Worm (Caenorhabditis elegans) whole organism, L3 larva: ENCODE results near the gene sru-26.

Experiments
- R02D3.7 ChIP-seq: fragments of 150-350 bp; optimal IDR thresholded peaks from 2 replicates; lab custom pipeline; 2014; ENCODE audit warnings: missing biosample characterization, missing genetic modification characterization
- ZK546.5 ChIP-seq: sonication (generic microtip); optimal IDR thresholded peaks from 2 replicates; lab custom pipeline; 2017; ENCODE audit warnings: missing biosample characterization, missing genetic modification characterization
- aly-2 ChIP-seq: fragments of 150-350 bp; optimal IDR thresholded peaks from 2 replicates; lab custom pipeline; 2014; ENCODE audit warnings: missing biosample characterization, missing genetic modification characterization
- ama-1 ChIP-seq: fragments of 150-350 bp; optimal IDR thresholded peaks from 2 replicates; lab custom pipeline; 2018
- ceh-28 ChIP-seq: fragments of 150-350 bp; optimal IDR thresholded peaks from 2 replicates; lab custom pipeline; 2014; ENCODE audit warnings: missing biosample characterization, missing genetic modification reagents, missing genetic modification characterization
- ceh-82 ChIP-seq: fragments of 150-350 bp; optimal IDR thresholded peaks from 2 replicates; lab custom pipeline; 2014; ENCODE audit warnings: missing biosample characterization, missing genetic modification characterization
- ceh-9 ChIP-seq: sonication (generic microtip); optimal IDR thresholded peaks from 2 replicates; lab custom pipeline; 2018; ENCODE audit warnings: missing biosample characterization, missing genetic modification characterization
- egl-27 ChIP-seq: sonication (generic microtip); optimal IDR thresholded peaks from 4 replicates; lab custom pipeline; 2017; ENCODE audit warnings: missing biosample characterization, missing genetic modification reagents, missing genetic modification characterization
- elt-1 ChIP-seq: fragments of 150-350 bp; optimal IDR thresholded peaks from 2 replicates; lab custom pipeline; 2014; ENCODE audit warnings: missing biosample characterization, missing genetic modification characterization
- elt-2 ChIP-seq: sonication (generic microtip); optimal IDR thresholded peaks from 2 replicates; lab custom pipeline; 2016; ENCODE audit warnings: missing genetic modification reagents, mild to moderate bottlenecking, missing genetic modification characterization, missing compliant biosample characterization
- elt-3 ChIP-seq, 3 experiments: fragments of 150-350 bp in 1 of 3; sonication (generic microtip) in 2 of 3; optimal IDR thresholded peaks; 2 replicates in 2 of 3; 4 replicates in 1 of 3; lab custom pipeline; 2014 to 2017; ENCODE audit warnings: missing biosample characterization in 3 of 3, missing genetic modification characterization in 3 of 3
- fkh-10 ChIP-seq: sonication (generic microtip); optimal IDR thresholded peaks from 2 replicates; lab custom pipeline; 2017; ENCODE audit warnings: missing biosample characterization, missing genetic modification reagents, missing genetic modification characterization
- fkh-2 ChIP-seq: fragments of 150-350 bp; optimal IDR thresholded peaks from 2 replicates; lab custom pipeline; 2014; ENCODE audit warnings: missing biosample characterization, missing genetic modification reagents, missing genetic modification characterization
- fos-1 ChIP-seq: fragments of 150-350 bp; optimal IDR thresholded peaks from 2 replicates; lab custom pipeline; 2014; ENCODE audit warnings: missing biosample characterization, missing genetic modification characterization
- hmg-11 ChIP-seq: sonication (generic microtip); optimal IDR thresholded peaks from 2 replicates; lab custom pipeline; 2016; ENCODE audit warnings: missing genetic modification characterization, missing compliant biosample characterization
- jun-1 ChIP-seq: fragments of 150-350 bp; optimal IDR thresholded peaks from 2 replicates; lab custom pipeline; 2014; ENCODE audit warnings: missing biosample characterization, missing genetic modification reagents, missing genetic modification characterization
- lin-15B ChIP-seq: fragments of 150-350 bp; optimal IDR thresholded peaks from 2 replicates; lab custom pipeline; 2014; ENCODE audit warnings: missing biosample characterization, missing genetic modification characterization
- lin-39 ChIP-seq: fragments of 150-350 bp; optimal IDR thresholded peaks from 2 replicates; lab custom pipeline; 2018; ENCODE audit warnings: missing biosample characterization, missing genetic modification reagents, missing genetic modification characterization
- lsy-12 ChIP-seq: sonication (generic microtip); optimal IDR thresholded peaks from 2 replicates; lab custom pipeline; 2016; ENCODE audit warnings: mild to moderate bottlenecking, missing genetic modification characterization, missing compliant biosample characterization
- mdl-1 ChIP-seq: fragments of 150-350 bp; optimal IDR thresholded peaks from 2 replicates; lab custom pipeline; 2014; ENCODE audit warnings: missing biosample characterization, missing genetic modification characterization
- nfya-1 ChIP-seq: sonication (generic microtip); optimal IDR thresholded peaks from 2 replicates; lab custom pipeline; 2017; ENCODE audit warnings: missing genetic modification characterization, mild to moderate bottlenecking, missing compliant biosample characterization, antibody characterized with exemption, moderate library complexity; ENCODE audit not compliant: insufficient read depth
- nhr-12 ChIP-seq: fragments of 150-350 bp; optimal IDR thresholded peaks from 2 replicates; lab custom pipeline; 2014; ENCODE audit warnings: missing biosample characterization, missing genetic modification characterization
- nhr-23 ChIP-seq: fragments of 150-350 bp; optimal IDR thresholded peaks from 2 replicates; lab custom pipeline; 2014; ENCODE audit warnings: missing biosample characterization, missing genetic modification reagents, missing genetic modification characterization
- nhr-237 ChIP-seq: fragments of 150-350 bp; optimal IDR thresholded peaks from 2 replicates; lab custom pipeline; 2014; ENCODE audit warnings: missing biosample characterization, missing genetic modification characterization
- nhr-25 ChIP-seq: sonication (generic microtip); optimal IDR thresholded peaks from 2 replicates; lab custom pipeline; 2017; ENCODE audit warnings: missing biosample characterization, missing genetic modification characterization
- nhr-67 ChIP-seq: fragments of 150-350 bp; optimal IDR thresholded peaks from 2 replicates; lab custom pipeline; 2014; ENCODE audit warnings: missing biosample characterization, missing genetic modification characterization
- nhr-76 ChIP-seq: fragments of 150-350 bp; sonication (generic microtip); optimal IDR thresholded peaks from 5 replicates; lab custom pipeline; 2014; ENCODE audit warnings: missing biosample characterization, missing genetic modification characterization
- pha-4 ChIP-seq: fragments of 150-350 bp; optimal IDR thresholded peaks from 2 replicates; lab custom pipeline; 2014; ENCODE audit warnings: missing biosample characterization, missing genetic modification reagents, missing genetic modification characterization
- pqm-1 ChIP-seq: fragments of 150-350 bp; optimal IDR thresholded peaks from 2 replicates; lab custom pipeline; 2017; ENCODE audit warnings: missing biosample characterization, missing genetic modification characterization, inconsistent platforms
- skn-1 ChIP-seq: fragments of 150-350 bp; optimal IDR thresholded peaks from 2 replicates; lab custom pipeline; 2014; ENCODE audit warnings: missing biosample characterization, missing genetic modification characterization
- snpc-4 ChIP-seq: fragments of 150-350 bp; optimal IDR thresholded peaks from 2 replicates; lab custom pipeline; 2014; ENCODE audit warnings: missing biosample characterization, missing genetic modification characterization
- tbx-2 ChIP-seq: sonication (generic microtip); optimal IDR thresholded peaks from 2 replicates; lab custom pipeline; 2016; ENCODE audit warnings: mild to moderate bottlenecking, missing genetic modification characterization, missing compliant biosample characterization
- unc-39 ChIP-seq: sonication (generic microtip); optimal IDR thresholded peaks from 4 replicates; lab custom pipeline; 2017; ENCODE audit warnings: missing biosample characterization, missing genetic modification characterization
- unc-62 ChIP-seq: fragments of 150-350 bp; sonication (generic microtip); optimal IDR thresholded peaks from 4 replicates; lab custom pipeline; 2014; ENCODE audit warnings: missing biosample characterization, missing genetic modification reagents, missing genetic modification characterization
- zag-1 ChIP-seq: fragments of 150-350 bp; optimal IDR thresholded peaks from 2 replicates; lab custom pipeline; 2014; ENCODE audit warnings: missing biosample characterization, missing genetic modification characterization
- ztf-11 ChIP-seq: fragments of 150-350 bp; optimal IDR thresholded peaks from 2 replicates; lab custom pipeline; 2014; ENCODE audit warnings: missing biosample characterization, missing genetic modification characterization

The sru-26 gene

DNA sequence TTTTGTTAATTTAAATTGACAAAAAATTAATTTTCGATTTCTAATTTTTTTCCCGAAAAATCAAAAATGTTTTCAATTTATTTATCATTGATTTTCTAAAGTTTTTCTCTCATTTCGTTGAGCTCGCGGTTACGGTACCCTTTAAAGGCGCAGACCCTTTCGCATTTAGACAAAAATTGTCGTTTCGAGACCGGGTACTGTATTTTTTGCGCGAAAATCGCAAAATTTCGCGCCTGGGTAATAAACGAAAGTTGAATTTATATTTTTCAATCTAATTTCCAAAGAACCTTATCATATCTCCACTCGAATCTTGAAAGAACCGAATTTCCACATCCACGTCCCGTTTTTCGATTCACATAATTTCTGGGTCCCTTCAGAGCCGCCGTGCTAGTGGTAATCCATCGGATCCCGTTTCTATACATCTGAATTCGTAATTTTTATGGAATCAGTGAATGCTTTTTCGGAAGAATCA lies 41.8 kb upstream of the sru-26 start, which contains the start of gene C25G4.3:
C25G4.3 (minus strand) TSS at position 422 of the 472 bp plus-strand sequence.
- no peak for TF ChIP-seq ceh-9
- TF ChIP-seq nhr-23 (tag; lab: Kevin White, UChicago) = no peak
- no peak for TF ChIP-seq R02D3.7 (tag; lab: Kevin White, UChicago)
- no peak for TF ChIP-seq nhr-237
- no peak for TF ChIP-seq egl-27 (tag; lab: Kevin White, UChicago)
- TF ChIP-seq ZK546.5 (tag; lab: Kevin White, UChicago) = no peak
- no peak for TF ChIP-seq jun-1 (tag; lab: Kevin White, UChicago)
- TF ChIP-seq nhr-12 = no peak
- no peak for TF ChIP-seq ceh-28 (tag; lab: Kevin White, UChicago)
- TF ChIP-seq pqm-1 (tag; lab: Kevin White, UChicago) = no peak
- no peak for TF ChIP-seq elt-2
- no peak for TF ChIP-seq elt-3 (tag; optimal IDR thresholded peaks at IDR 0.05; lab: Kevin White, UChicago)
- no peak for TF ChIP-seq skn-1 (tag; lab: Kevin White, UChicago)
- no peak for TF ChIP-seq nhr-67 (tag; lab: Kevin White, UChicago)
- TF ChIP-seq nhr-76 (tag; lab: Kevin White, UChicago) = no peak
- no peak for TF ChIP-seq tbx-2 (tag; lab: Kevin White, UChicago)
- no peak for TF ChIP-seq lin-39 (tag; lab: Kevin White, UChicago)

DNA sequence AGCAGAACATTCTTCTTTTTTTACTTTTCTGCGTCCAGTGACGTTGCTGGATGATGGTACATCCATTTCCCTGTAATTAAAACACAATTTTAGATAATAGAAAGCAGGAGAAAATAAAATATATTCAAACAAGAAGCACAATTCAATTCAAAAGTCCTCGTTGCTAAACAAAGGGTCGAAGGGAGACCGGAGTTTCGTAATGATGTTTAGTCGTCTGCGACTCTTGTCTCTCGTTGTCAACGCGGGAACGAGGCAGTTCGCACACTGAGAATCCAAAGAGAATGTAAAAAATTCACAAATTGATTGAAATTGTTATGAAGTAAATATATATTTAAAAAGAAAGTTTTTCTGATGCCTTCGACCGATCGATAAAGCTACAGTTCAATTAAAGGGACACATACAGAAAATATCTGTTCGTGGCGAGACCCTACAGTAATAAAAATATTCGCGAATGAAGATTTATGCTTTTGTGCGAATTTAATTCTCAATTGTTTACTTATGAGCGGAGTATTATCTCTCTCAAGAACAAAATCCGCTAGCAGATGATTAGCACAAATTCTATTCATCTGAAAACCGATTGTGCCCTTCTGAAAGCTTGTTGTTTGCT lies 36.0 kb upstream of the sru-26 start, which contains the start of gene dpy-26:
dpy-26 (minus strand) TSS at position 111 of the 607 bp plus-strand sequence.
- TF ChIP-seq mdl-1 (tag; lab: Kevin White, UChicago) (no peak), nhr-237 (no peak), fkh-2 (tag; lab: Kevin White, UChicago) (no peak), nhr-12 (no peak), unc-62 (no peak), nhr-25 (tag; lab: Kevin White, UChicago) (peak; percentile 30), ceh-82 (tag; lab: Kevin White, UChicago) (no peak), lsy-12 (tag; lab: Kevin White, UChicago) (no peak), lin-15B (tag; lab: Kevin White, UChicago) (peak; percentile 51), ztf-11 (tag; lab: Kevin White, UChicago) (no peak), aly-2 (no peak), nhr-23 (tag; lab: Kevin White, UChicago) (peak; percentile 38), lin-39 (tag; lab: Kevin White, UChicago) (peak; percentile 27), pha-4 (tag; lab: Kevin White, UChicago) (no peak), tbx-2 (tag; lab: Kevin White, UChicago) (no peak), hmg-11 (no peak), snpc-4 (tag; lab: Kevin White, UChicago) (no peak)

DNA sequence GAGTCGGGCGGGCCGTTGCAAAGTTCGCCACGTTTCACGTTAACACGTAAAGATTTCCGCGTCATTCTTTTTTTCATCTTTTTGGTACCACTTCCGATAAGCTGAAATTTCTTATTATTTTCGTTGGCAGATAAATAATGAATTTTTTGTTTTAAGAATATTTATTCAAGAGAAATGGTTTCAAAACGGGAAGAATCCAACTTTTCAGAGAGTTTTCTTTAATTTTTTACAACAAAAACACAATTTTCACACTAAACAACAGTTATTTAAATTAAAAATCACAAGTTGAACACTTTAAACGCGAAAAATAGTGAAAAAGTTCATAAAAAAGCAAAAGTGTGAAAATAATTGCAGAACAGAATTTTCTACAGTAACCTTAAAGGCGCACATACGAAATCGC lies 33.2 kb upstream of the sru-26 start, which contains the start of gene spe-44:
spe-44 (minus strand) TSS at position 101 of the 400 bp plus-strand sequence.
- no peak for TF ChIP-seq skn-1 (tag; lab: Kevin White, UChicago)
- TF ChIP-seq nfya-1 (tag; lab: Kevin White, UChicago) = no peak
- no peak for TF ChIP-seq fkh-10
- TF ChIP-seq hmg-11 = no peak
- no peak for TF ChIP-seq snpc-4 (tag; lab: Kevin White, UChicago)
- TF ChIP-seq unc-62 = no peak
- TF ChIP-seq nhr-25 (tag; lab: Kevin White, UChicago) = no peak
- no peak for TF ChIP-seq elt-1 (tag; lab: Kevin White, UChicago)
- TF ChIP-seq, all 47 proteins: peak for 0

DNA sequence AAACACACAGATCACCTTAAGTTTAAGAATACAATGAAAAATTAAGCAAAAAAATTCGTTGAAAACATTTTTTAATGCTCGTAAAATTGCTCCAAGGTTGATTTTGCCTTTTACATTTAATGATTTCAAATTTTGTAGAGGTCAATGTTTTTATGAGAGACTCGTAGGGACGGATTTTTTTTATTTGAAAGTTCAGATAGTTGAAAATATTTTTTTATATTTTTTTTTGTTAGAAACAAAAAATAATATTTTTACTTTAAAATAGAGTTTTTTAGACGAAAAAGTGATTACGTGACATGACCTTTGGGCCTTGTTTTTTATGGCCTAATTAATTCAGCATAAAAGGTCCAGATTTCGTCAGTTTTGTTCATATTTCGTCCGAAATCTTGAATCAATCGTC lies 32.5 kb upstream of the sru-26 start, which contains the start of gene smz-1:
smz-1 (plus strand) TSS at position 301 of the 400 bp plus-strand sequence.
- TF ChIP-seq pqm-1 (tag; lab: Kevin White, UChicago) (no peak), aly-2 (no peak), unc-39 (tag; lab: Kevin White, UChicago) (no peak), fkh-2 (tag; lab: Kevin White, UChicago) (no peak), hmg-11 (no peak), ceh-9 (no peak)

DNA sequence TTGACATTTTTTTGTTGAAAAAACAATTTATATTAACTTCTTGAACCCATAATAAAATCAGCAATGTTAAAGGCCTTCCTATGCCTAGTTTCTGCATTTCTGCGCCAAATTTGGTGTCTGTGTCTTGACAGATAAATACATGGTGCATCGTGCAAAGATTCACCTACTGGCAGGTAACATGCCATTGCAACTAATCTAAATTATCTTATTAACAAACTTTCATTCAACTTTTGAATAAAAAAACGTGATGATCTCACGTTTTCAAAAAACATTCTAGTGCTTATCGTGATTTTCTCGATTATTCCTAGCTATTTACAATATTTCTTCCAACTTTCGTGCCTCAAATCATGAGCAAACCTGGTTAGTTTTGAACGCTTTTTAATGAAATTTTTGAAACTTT lies 30.7 kb upstream of the sru-26 start, which contains the start of gene C25G4.7:
C25G4.7 (plus strand) TSS at position 301 of the 400 bp plus-strand sequence.
- TF ChIP-seq R02D3.7 (tag; lab: Kevin White, UChicago) (no peak), nfya-1 (tag; lab: Kevin White, UChicago) (no peak), ceh-28 (tag; lab: Kevin White, UChicago) (no peak), jun-1 (tag; lab: Kevin White, UChicago) (no peak), elt-2 (no peak), ama-1 (lab: Kevin White, UChicago) (no peak), nhr-76 (tag; lab: Kevin White, UChicago) (no peak), elt-3 (tag; optimal IDR thresholded peaks at IDR 0.05; lab: Kevin White, UChicago) (no peak), zag-1 (no peak), mdl-1 (tag; lab: Kevin White, UChicago) (no peak), ZK546.5 (tag; lab: Kevin White, UChicago) (no peak), nhr-25 (tag; lab: Kevin White, UChicago) (no peak), pha-4 (tag; lab: Kevin White, UChicago) (no peak), fos-1 (no peak)
